Worm (Caenorhabditis elegans): ENCODE data around the gene try-3.
"Not testable (repeated sequence)": the region's sequence is repeated elsewhere in the genome, so short reads cannot be mapped to it uniquely, and the experiment has no call there.

Gene try-3

ce11 chrIV:6597918-6598317, 41.0 kb downstream of the try-3 start, which contains the start of gene nspb-4:
nspb-4 (plus strand) TSS chrIV:6598218.
- not testable (repeated sequence) for TF ChIP-seq hlh-6 (tag; optimal IDR thresholded peaks at IDR 0.05); ahr-1 (tag; optimal IDR thresholded peaks at IDR 0.05); unc-3 (GFP tag; conservative IDR thresholded peaks at IDR 0.05); unc-3 (tag; optimal IDR thresholded peaks at IDR 0.05)

- TF ChIP-seq ceh-2, pax-1, rnt-1 (tag; optimal IDR thresholded peaks at IDR 0.05): not testable (repeated sequence)
These were observed 41.8 kb downstream of the try-3 start, which contains the start of gene nspb-5 for ce11 chrIV:6598740-6599139. nspb-5 (plus strand) TSS chrIV:6599040.

ce11 chrIV:6599447-6599846, 42.5 kb downstream of the try-3 start, which contains the start of gene F38A5.8:
F38A5.8 (plus strand) TSS chrIV:6599747.
- TF ChIP-seq nhr-232 (tag; optimal IDR thresholded peaks at IDR 0.05) (no peak), ceh-34 (tag; optimal IDR thresholded peaks at IDR 0.05) (no peak), elt-2 (tag; optimal IDR thresholded peaks at IDR 0.05) (no peak), ceh-9 (tag; optimal IDR thresholded peaks at IDR 0.05) (no peak), dve-1 (tag; optimal IDR thresholded peaks at IDR 0.05) (no peak), ceh-24 (tag; optimal IDR thresholded peaks at IDR 0.05) (no peak)

- peak; percentile 5 for TF ChIP-seq hlh-30 (tag; optimal IDR thresholded peaks at IDR 0.05; ENCODE audit: insufficient read depth)
- no peak for TF ChIP-seq eyg-1 (tag; optimal IDR thresholded peaks at IDR 0.05)
- TF ChIP-seq ceh-48 (tag; optimal IDR thresholded peaks at IDR 0.05), result peak; percentile 40
These were observed 44.3 kb downstream of the try-3 start, which contains the start of gene sup-36 for ce11 chrIV:6601213-6601724. sup-36 (plus strand) TSS chrIV:6601674.

ce11 chrIV:6602376-6602775, 45.4 kb downstream of the try-3 start, which contains the start of gene F15B10.3:
F15B10.3 (plus strand) TSS chrIV:6602676.
- TF ChIP-seq rnt-1 (tag; optimal IDR thresholded peaks at IDR 0.05), result no peak
- TF ChIP-seq ztf-16 (tag; optimal IDR thresholded peaks at IDR 0.05), result no peak
- TF ChIP-seq odd-2 (tag; optimal IDR thresholded peaks at IDR 0.05), result no peak
- no peak for TF ChIP-seq tbx-2 (tag; optimal IDR thresholded peaks at IDR 0.05)
- TF ChIP-seq fkh-10 (GFP tag; optimal IDR thresholded peaks at IDR 0.05), result no peak
- TF ChIP-seq ama-1 (optimal IDR thresholded peaks at IDR 0.05), result no peak
- TF ChIP-seq ref-2 (tag; optimal IDR thresholded peaks at IDR 0.05), result no peak
- no peak for TF ChIP-seq syd-9 (tag; optimal IDR thresholded peaks at IDR 0.05)
- TF ChIP-seq ets-4 (tag; optimal IDR thresholded peaks at IDR 0.05), result no peak
- no peak for TF ChIP-seq tbx-7 (tag; optimal IDR thresholded peaks at IDR 0.05)
- no peak for TF ChIP-seq hlh-15 (tag; optimal IDR thresholded peaks at IDR 0.05)
- TF ChIP-seq ahr-1 (tag; optimal IDR thresholded peaks at IDR 0.05), result no peak
- TF ChIP-seq ceh-18 (tag; optimal IDR thresholded peaks at IDR 0.05), result no peak
- no peak for TF ChIP-seq ceh-19 (GFP tag; optimal IDR thresholded peaks at IDR 0.05)

DNA sequence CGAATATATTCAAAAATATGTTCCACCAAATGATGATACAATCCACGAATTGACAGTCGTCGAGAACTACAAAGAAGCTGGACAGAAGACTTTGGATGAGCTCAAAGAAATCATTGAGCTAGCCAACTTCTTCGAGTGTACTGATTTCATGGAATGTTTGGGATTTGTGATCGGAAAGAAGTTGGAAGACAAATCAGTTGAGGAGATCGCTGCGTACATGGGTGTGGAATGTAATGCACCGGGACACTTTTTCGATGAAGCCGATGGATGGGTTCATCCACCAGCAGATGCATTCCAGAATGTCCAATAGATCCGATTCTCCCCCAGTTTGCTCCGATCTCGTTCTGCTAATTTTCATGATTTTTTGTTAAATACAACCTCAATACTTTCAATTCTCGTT, 46.6 kb downstream of the try-3 start:
- TF ChIP-seq pha-4 (tag; optimal IDR thresholded peaks at IDR 0.05), result no peak
- TF ChIP-seq fkh-10 (GFP tag; optimal IDR thresholded peaks at IDR 0.05), result no peak
- TF ChIP-seq lin-11 (tag; optimal IDR thresholded peaks at IDR 0.05), result no peak
- no peak for TF ChIP-seq ceh-9 (tag; optimal IDR thresholded peaks at IDR 0.05)
- no peak for TF ChIP-seq elt-2 (tag; optimal IDR thresholded peaks at IDR 0.05)
- TF ChIP-seq nhr-232 (tag; optimal IDR thresholded peaks at IDR 0.05), result no peak
- TF ChIP-seq sdc-2 (tag; optimal IDR thresholded peaks at IDR 0.05), result no peak
- TF ChIP-seq ztf-16 (tag; optimal IDR thresholded peaks at IDR 0.05), result no peak
- no peak for TF ChIP-seq syd-9 (tag; optimal IDR thresholded peaks at IDR 0.05)
- TF ChIP-seq K09A11.1 (tag; optimal IDR thresholded peaks at IDR 0.05; ENCODE audit: insufficient read depth), result no peak
- TF ChIP-seq nfya-1 (tag; optimal IDR thresholded peaks at IDR 0.05), result no peak
- TF ChIP-seq ama-1 (optimal IDR thresholded peaks at IDR 0.05), result no peak
- TF ChIP-seq sox-4 (tag; optimal IDR thresholded peaks at IDR 0.05), result no peak
- TF ChIP-seq pha-2 (tag; optimal IDR thresholded peaks at IDR 0.05), result no peak

Measured in whole organism, late embryonic.